Worm (Caenorhabditis elegans) whole organism, mixed stage, embryonic: ENCODE measurements around the gene npr-5.

Source experiments
- M03D4.4 ChIP-seq: sonication (generic microtip); optimal IDR thresholded peaks from 2 replicates; lab custom pipeline; 2017; ENCODE audit warnings: mild to moderate bottlenecking, missing genetic modification characterization, missing compliant biosample characterization
- ceh-39 ChIP-seq: fragments of 150-350 bp; optimal IDR thresholded peaks from 2 replicates; lab custom pipeline; 2014; ENCODE audit warnings: missing biosample characterization, missing genetic modification characterization
- flh-1 ChIP-seq: fragments of 200-800 bp; sonication (Bioruptor generic); optimal IDR thresholded peaks from 2 replicates; lab custom pipeline; 2018; ENCODE audit warnings: mild to moderate bottlenecking, missing genetic modification characterization, moderate library complexity, missing compliant biosample characterization
- ham-2 ChIP-seq: fragments of 200-800 bp; sonication (Bioruptor generic); optimal IDR thresholded peaks from 2 replicates; lab custom pipeline; 2018; ENCODE audit warnings: mild to moderate bottlenecking, missing genetic modification characterization, missing compliant biosample characterization
- lin-32 ChIP-seq: fragments of 200-800 bp; sonication (Bioruptor generic); optimal IDR thresholded peaks from 2 replicates; lab custom pipeline; 2018; ENCODE audit warnings: mild to moderate bottlenecking, missing genetic modification characterization, missing compliant biosample characterization
- lsy-2 ChIP-seq: fragments of 150-350 bp; optimal IDR thresholded peaks from 2 replicates; lab custom pipeline; 2014; ENCODE audit warnings: missing biosample characterization, missing genetic modification characterization
- mab-5 ChIP-seq: fragments of 150-350 bp; optimal IDR thresholded peaks from 2 replicates; lab custom pipeline; 2014; ENCODE audit warnings: missing biosample characterization, missing genetic modification characterization
- mep-1 ChIP-seq: fragments of 150-350 bp; optimal IDR thresholded peaks from 2 replicates; lab custom pipeline; 2017; ENCODE audit warnings: missing biosample characterization, missing genetic modification reagents, missing genetic modification characterization, inconsistent platforms
- nhr-12 ChIP-seq: fragments of 150-350 bp; optimal IDR thresholded peaks from 2 replicates; lab custom pipeline; 2014; ENCODE audit warnings: missing biosample characterization, missing genetic modification characterization
- nhr-2 ChIP-seq: fragments of 150-350 bp; optimal IDR thresholded peaks from 2 replicates; lab custom pipeline; 2014; ENCODE audit warnings: missing biosample characterization, missing genetic modification characterization
- nhr-237 ChIP-seq: fragments of 150-350 bp; optimal IDR thresholded peaks from 2 replicates; lab custom pipeline; 2014; ENCODE audit warnings: missing biosample characterization, missing genetic modification characterization
- nhr-28 ChIP-seq: fragments of 150-350 bp; optimal IDR thresholded peaks from 2 replicates; lab custom pipeline; 2014; ENCODE audit warnings: missing biosample characterization, missing genetic modification characterization
- nhr-76 ChIP-seq: sonication (generic microtip); optimal IDR thresholded peaks from 2 replicates; lab custom pipeline; 2017; ENCODE audit warnings: missing biosample characterization, missing genetic modification characterization
- snpc-4 ChIP-seq: fragments of 150-350 bp; optimal IDR thresholded peaks from 2 replicates; lab custom pipeline; 2014; ENCODE audit warnings: missing biosample characterization, missing genetic modification characterization
- sptf-1 ChIP-seq: sonication (generic microtip); optimal IDR thresholded peaks from 2 replicates; lab custom pipeline; 2017; ENCODE audit warnings: mild to moderate bottlenecking, missing genetic modification characterization, moderate library complexity, missing compliant biosample characterization
- unc-120 ChIP-seq: sonication (generic microtip); optimal IDR thresholded peaks from 2 replicates; lab custom pipeline; 2017; ENCODE audit warnings: missing genetic modification characterization, missing compliant biosample characterization; ENCODE audit not compliant: poor library complexity, severe bottlenecking
- unc-62 ChIP-seq: fragments of 150-350 bp; optimal IDR thresholded peaks from 2 replicates; lab custom pipeline; 2014; ENCODE audit warnings: missing biosample characterization, missing genetic modification reagents, missing genetic modification characterization
- zip-8 ChIP-seq: fragments of 150-350 bp; optimal IDR thresholded peaks from 2 replicates; lab custom pipeline; 2014; ENCODE audit warnings: missing biosample characterization, missing genetic modification characterization

npr-5 gene

ce11 chrV:238094-238493, 43.4 kb downstream of the npr-5 start, which contains the start of gene R02C2.1:
TSS of gene R02C2.1 (minus strand) at chrV:238194.
- TF ChIP-seq flh-1 (GFP tag; lab: Kevin White, UChicago) (no peak), nhr-28 (no peak), M03D4.4 (tag; lab: Kevin White, UChicago) (no peak), mep-1 (no peak)

DNA sequence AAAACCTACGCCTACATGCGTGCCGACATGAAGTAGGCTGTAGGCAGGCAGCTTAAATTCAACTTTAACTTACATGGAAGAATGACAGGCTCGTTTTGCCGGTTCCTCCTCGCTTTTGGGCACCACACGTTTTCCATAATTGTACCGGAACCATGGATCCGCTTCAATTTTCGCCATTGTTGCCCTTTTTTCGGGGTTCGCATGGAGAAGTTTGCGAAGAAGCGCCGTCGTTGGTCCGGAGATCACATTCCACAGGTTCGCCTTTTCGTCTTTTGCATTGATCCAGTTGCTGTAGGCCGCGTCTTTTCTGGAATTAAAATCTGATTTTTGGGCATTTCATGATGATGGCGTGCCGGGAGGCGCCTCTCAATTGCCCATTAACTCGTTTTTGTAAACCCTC, 44.5 kb downstream of the npr-5 start:
- TF ChIP-seq sptf-1 (tag; lab: Kevin White, UChicago) (no peak), unc-120 (no peak), mep-1 (no peak), nhr-2 (tag; lab: Kevin White, UChicago) (no peak), lin-32 (GFP tag; lab: Kevin White, UChicago) (no peak), snpc-4 (no peak), mab-5 (tag; lab: Kevin White, UChicago) (no peak), nhr-12 (tag; lab: Kevin White, UChicago) (no peak)

DNA sequence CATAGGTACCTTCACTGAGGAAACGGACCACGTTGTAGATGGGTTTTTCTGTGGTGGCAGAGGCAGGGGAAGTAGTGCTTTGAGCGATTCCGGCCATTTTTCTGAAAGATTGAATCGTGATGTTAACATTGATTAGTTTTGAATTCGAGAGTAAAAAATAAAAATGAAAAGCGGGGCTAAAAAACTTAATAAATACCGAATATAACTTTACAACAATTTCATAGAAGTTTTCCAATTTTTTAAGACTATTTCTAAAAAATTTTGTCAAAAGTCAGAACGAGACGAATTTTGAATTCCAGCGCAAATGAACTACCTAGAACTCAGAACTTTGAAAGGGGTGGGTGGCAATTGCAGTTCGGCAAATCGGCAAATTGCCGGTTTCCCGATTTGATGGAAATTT, 46.9 kb downstream of the npr-5 start, which contains the start of gene kin-33:
TSS of gene kin-33 (minus strand) at position 101 of the 400 bp plus-strand sequence.
- no peak for TF ChIP-seq lin-32 (GFP tag; lab: Kevin White, UChicago)
- no peak for TF ChIP-seq nhr-12 (tag; lab: Kevin White, UChicago)
- no peak for TF ChIP-seq ham-2
- no peak for TF ChIP-seq zip-8 (tag; lab: Kevin White, UChicago)
- no peak for TF ChIP-seq nhr-237 (tag; lab: Kevin White, UChicago)
- no peak for TF ChIP-seq sptf-1 (tag; lab: Kevin White, UChicago)
- TF ChIP-seq lsy-2 (tag; lab: Kevin White, UChicago): no peak
- TF ChIP-seq nhr-76 (tag; lab: Kevin White, UChicago): no peak
- TF ChIP-seq ceh-39 (tag; lab: Kevin White, UChicago): no peak
- no peak for TF ChIP-seq unc-62 (GFP tag; lab: Kevin White, UChicago)
